Fruit fly (Drosophila melanogaster) S2 (cell line): ENCODE results near the gene Klp10A.

ENCODE experiments used
- CG8478 ChIP-seq: fragments of >200 bp; optimal IDR thresholded peaks from 2 replicates; lab custom pipeline; 2018
- CTCF ChIP-seq, 2 experiments: fragments of >200 bp; optimal IDR thresholded peaks; 2 replicates each; lab custom pipeline; 2018

- TF ChIP-seq CG8478 (lab: Kevin White, UChicago) (no peak), CTCF (optimal IDR thresholded peaks at IDR 0.05; lab: Kevin White, UChicago) (no peak)
These were observed 7.7 kb upstream of the Klp10A start for dm6 chrX:11144575-11144974.
